Fruit fly (Drosophila melanogaster) whole organism, embryonic: ENCODE data around the gene CG9288.

Experiments used
- Adf1 ChIP-seq: fragments of 200-800 bp; sonication (Bioruptor generic); IDR thresholded peaks from 2 replicates; pipeline ENCODE4 v1.3.6; 2022; ENCODE audit warnings: missing biosample characterization, missing genetic modification characterization
- Antp ChIP-seq: fragments of 200-800 bp; sonication (Bioruptor generic); optimal IDR thresholded peaks from 3 replicates; lab custom pipeline; 2016; ENCODE audit warnings: missing biosample characterization, missing genetic modification characterization
- Atf6 ChIP-seq: fragments of 200-800 bp; sonication (Bioruptor generic); IDR thresholded peaks from 2 replicates; pipeline ENCODE4 v1.3.6; 2022; ENCODE audit warnings: missing biosample characterization, missing genetic modification characterization
- CG10274 ChIP-seq: fragments of 200-800 bp; sonication (Bioruptor generic); optimal IDR thresholded peaks from 3 replicates; lab custom pipeline; 2017; ENCODE audit warnings: missing biosample characterization, mild to moderate bottlenecking, missing genetic modification characterization
- CG11504 ChIP-seq: fragments of 200-800 bp; sonication (Bioruptor generic); optimal IDR thresholded peaks from 3 replicates; lab custom pipeline; 2019; ENCODE audit warnings: missing biosample characterization, mild to moderate bottlenecking, missing genetic modification characterization, moderate library complexity
- CG16813 ChIP-seq: fragments of 200-800 bp; sonication (Bioruptor generic); IDR thresholded peaks from 3 replicates; pipeline ENCODE4 v1.3.6; 2022; ENCODE audit warnings: missing biosample characterization, missing genetic modification characterization; ENCODE audit not compliant: partially characterized antibody
- CG1832 ChIP-seq: fragments of 200-800 bp; sonication (Bioruptor generic); optimal IDR thresholded peaks from 2 replicates; lab custom pipeline; 2017; ENCODE audit warnings: missing biosample characterization, mild to moderate bottlenecking, missing genetic modification characterization, inconsistent platforms
- CG2129 ChIP-seq: fragments of 200-800 bp; sonication (Bioruptor generic); IDR thresholded peaks from 2 replicates; pipeline ENCODE4 v1.3.6; 2022; ENCODE audit warnings: missing biosample characterization, missing genetic modification characterization; ENCODE audit not compliant: partially characterized antibody
- CG3163 ChIP-seq: fragments of 200-800 bp; sonication (Bioruptor generic); optimal IDR thresholded peaks from 3 replicates; lab custom pipeline; 2016; ENCODE audit warnings: missing biosample characterization, missing genetic modification characterization
- CG3281 ChIP-seq: fragments of 200-800 bp; sonication (Bioruptor generic); optimal IDR thresholded peaks from 3 replicates; lab custom pipeline; 2017; ENCODE audit warnings: missing biosample characterization, mild to moderate bottlenecking, missing genetic modification characterization
- CG33213 ChIP-seq: fragments of 200-800 bp; sonication (Bioruptor generic); optimal IDR thresholded peaks from 3 replicates; lab custom pipeline; 2016; ENCODE audit warnings: missing biosample characterization, missing genetic modification characterization
- CG33557 ChIP-seq: fragments of 200-800 bp; sonication (Bioruptor generic); optimal IDR thresholded peaks from 2 replicates; lab custom pipeline; 2019; ENCODE audit warnings: missing biosample characterization, mild to moderate bottlenecking, missing genetic modification characterization, moderate library complexity
- CG3847 ChIP-seq: fragments of 200-800 bp; sonication (Bioruptor generic); IDR thresholded peaks from 2 replicates; pipeline ENCODE4 v1.3.6; 2022; ENCODE audit warnings: missing biosample characterization, missing genetic modification characterization
- CG4730 ChIP-seq: fragments of 200-800 bp; sonication (Bioruptor generic); IDR thresholded peaks from 2 replicates; pipeline ENCODE4 v1.3.6; 2022; ENCODE audit warnings: missing biosample characterization, missing genetic modification characterization
- CG6175 ChIP-seq: fragments of 200-800 bp; sonication (Bioruptor generic); IDR thresholded peaks from 3 replicates; pipeline ENCODE4 v1.3.6; 2022; ENCODE audit warnings: missing biosample characterization, missing genetic modification characterization
- CG6254 ChIP-seq: fragments of 200-800 bp; sonication (Bioruptor generic); optimal IDR thresholded peaks from 3 replicates; lab custom pipeline; 2017; ENCODE audit warnings: mild to moderate bottlenecking, missing biosample characterization, missing genetic modification reagents, missing genetic modification characterization
- CG7786 ChIP-seq: fragments of 200-800 bp; sonication (Bioruptor generic); optimal IDR thresholded peaks from 2 replicates; lab custom pipeline; 2016; ENCODE audit warnings: missing biosample characterization, missing genetic modification characterization
- CG9609 ChIP-seq: fragments of 200-800 bp; sonication (Bioruptor generic); optimal IDR thresholded peaks from 3 replicates; lab custom pipeline; 2016; ENCODE audit warnings: missing biosample characterization, missing genetic modification characterization
- E2f2 ChIP-seq: fragments of 200-800 bp; sonication (Bioruptor generic); IDR thresholded peaks from 2 replicates; pipeline ENCODE4 v1.3.6; 2022; ENCODE audit warnings: missing biosample characterization, missing genetic modification characterization
- Gug ChIP-seq: fragments of 200-800 bp; sonication (Bioruptor generic); IDR thresholded peaks from 4 replicates; pipeline ENCODE4 v1.3.6; 2022; ENCODE audit warnings: missing biosample characterization, missing genetic modification characterization
- H2.0 ChIP-seq: fragments of 200-800 bp; sonication (Bioruptor generic); IDR thresholded peaks from 2 replicates; pipeline ENCODE4 v1.3.6; 2022; ENCODE audit warnings: missing biosample characterization, missing genetic modification characterization
- Hand ChIP-seq: fragments of 200-800 bp; sonication (Bioruptor generic); optimal IDR thresholded peaks from 2 replicates; lab custom pipeline; 2017; ENCODE audit warnings: mild to moderate bottlenecking, missing biosample characterization, missing genetic modification reagents, missing genetic modification characterization
- MESR4 ChIP-seq: fragments of 200-800 bp; sonication (Bioruptor generic); optimal IDR thresholded peaks from 2 replicates; lab custom pipeline; 2018; ENCODE audit warnings: missing biosample characterization, mild to moderate bottlenecking, missing genetic modification characterization, moderate library complexity
- Nf-YC ChIP-seq: fragments of 200-800 bp; optimal IDR thresholded peaks from 3 replicates; lab custom pipeline; 2019; ENCODE audit warnings: missing biosample characterization, mild to moderate bottlenecking, missing genetic modification characterization, moderate library complexity
- Poxn ChIP-seq: fragments of 200-800 bp; sonication (Bioruptor generic); IDR thresholded peaks from 2 replicates; pipeline ENCODE4 v1.3.6; 2022; ENCODE audit warnings: missing biosample characterization, missing genetic modification characterization
- Taf1 ChIP-seq: fragments of 200-800 bp; sonication (Bioruptor generic); IDR thresholded peaks from 2 replicates; pipeline ENCODE4 v1.3.6; 2022; ENCODE audit warnings: missing biosample characterization, missing genetic modification characterization
- Vsx1 ChIP-seq: fragments of 200-800 bp; sonication (Bioruptor generic); optimal IDR thresholded peaks from 2 replicates; lab custom pipeline; 2017; ENCODE audit warnings: missing biosample characterization, mild to moderate bottlenecking, missing genetic modification characterization, missing genetic modification reagents
- ac ChIP-seq: fragments of 200-800 bp; sonication (Bioruptor generic); optimal IDR thresholded peaks from 3 replicates; lab custom pipeline; 2017; ENCODE audit warnings: missing biosample characterization, mild to moderate bottlenecking, missing genetic modification characterization
- bab2 ChIP-seq: fragments of 200-800 bp; sonication (Bioruptor generic); optimal IDR thresholded peaks from 2 replicates; lab custom pipeline; 2016; ENCODE audit warnings: missing biosample characterization, missing genetic modification characterization
- bbx ChIP-seq: fragments of 200-800 bp; sonication (Bioruptor generic); IDR thresholded peaks from 2 replicates; pipeline ENCODE4 v1.3.6; 2022; ENCODE audit warnings: missing biosample characterization, missing genetic modification characterization; ENCODE audit not compliant: partially characterized antibody
- bsh ChIP-seq, 2 experiments: fragments of 200-800 bp; sonication (Bioruptor generic); optimal IDR thresholded peaks; 2 replicates each; lab custom pipeline; 2017 to 2018; ENCODE audit warnings: mild to moderate bottlenecking in 2 of 2, missing biosample characterization in 2 of 2, missing genetic modification characterization in 2 of 2, moderate library complexity in 1 of 2
- crc ChIP-seq: fragments of 200-800 bp; sonication (Bioruptor generic); optimal IDR thresholded peaks from 2 replicates; lab custom pipeline; 2016; ENCODE audit warnings: missing biosample characterization, missing genetic modification characterization
- danr ChIP-seq: fragments of 200-800 bp; sonication (Bioruptor generic); IDR thresholded peaks from 2 replicates; pipeline ENCODE4 v1.3.6; 2022; ENCODE audit warnings: missing biosample characterization, missing genetic modification characterization
- dmrt11E ChIP-seq: fragments of 200-800 bp; sonication (Bioruptor generic); optimal IDR thresholded peaks from 3 replicates; lab custom pipeline; 2018; ENCODE audit warnings: missing biosample characterization, mild to moderate bottlenecking, missing genetic modification characterization, moderate library complexity
- grau ChIP-seq: fragments of 200-800 bp; optimal IDR thresholded peaks from 3 replicates; lab custom pipeline; 2019; ENCODE audit warnings: missing biosample characterization, mild to moderate bottlenecking, missing genetic modification characterization, moderate library complexity
- grn ChIP-seq: fragments of 200-800 bp; sonication (Bioruptor generic); optimal IDR thresholded peaks from 3 replicates; lab custom pipeline; 2017; ENCODE audit warnings: missing biosample characterization, missing genetic modification characterization
- gsb-n ChIP-seq: fragments of 200-800 bp; sonication (Bioruptor generic); optimal IDR thresholded peaks from 3 replicates; lab custom pipeline; 2018; ENCODE audit warnings: missing biosample characterization, mild to moderate bottlenecking, missing genetic modification characterization
- lola ChIP-seq, 3 experiments: fragments of >200 bp in 2 of 3; fragments of 200-800 bp in 1 of 3; sonication (Bioruptor generic) in 1 of 3; optimal IDR thresholded peaks; 2 replicates each; lab custom pipeline; 2017 to 2019; ENCODE audit warnings: missing biosample characterization in 3 of 3, missing genetic modification characterization in 3 of 3, mild to moderate bottlenecking in 1 of 3, moderate library complexity in 1 of 3
- lov ChIP-seq, 2 experiments: fragments of 200-800 bp in 1 of 2; fragments of >200 bp in 1 of 2; sonication (Bioruptor generic) in 1 of 2; IDR thresholded peaks in 1 of 2; optimal IDR thresholded peaks in 1 of 2; 2 replicates in 1 of 2; 3 replicates in 1 of 2; pipeline versions ENCODE4 v1.3.6 to Lab custom; 2017 to 2022; ENCODE audit warnings: missing biosample characterization in 1 of 2, missing genetic modification characterization in 1 of 2
- mam ChIP-seq: fragments of 200-800 bp; sonication (Bioruptor generic); optimal IDR thresholded peaks from 3 replicates; lab custom pipeline; 2016; ENCODE audit warnings: missing biosample characterization, missing genetic modification characterization
- mirr ChIP-seq: fragments of 200-800 bp; sonication (Bioruptor generic); optimal IDR thresholded peaks from 3 replicates; lab custom pipeline; 2018; ENCODE audit warnings: missing biosample characterization, mild to moderate bottlenecking, missing genetic modification characterization
- nerfin-2 ChIP-seq: fragments of 200-800 bp; sonication (Bioruptor generic); IDR thresholded peaks from 2 replicates; pipeline ENCODE4 v1.3.6; 2022; ENCODE audit warnings: missing biosample characterization, missing genetic modification characterization; ENCODE audit not compliant: partially characterized antibody
- onecut ChIP-seq: fragments of 200-800 bp; sonication (Bioruptor generic); IDR thresholded peaks from 2 replicates; pipeline ENCODE4 v1.3.6; 2022; ENCODE audit warnings: missing biosample characterization, missing genetic modification characterization
- org-1 ChIP-seq: fragments of 200-800 bp; sonication (Bioruptor generic); optimal IDR thresholded peaks from 2 replicates; lab custom pipeline; 2017; ENCODE audit warnings: missing biosample characterization, missing genetic modification characterization
- pnt ChIP-seq: fragments of 200-800 bp; sonication (Bioruptor generic); optimal IDR thresholded peaks from 3 replicates; lab custom pipeline; 2016; ENCODE audit warnings: missing biosample characterization, missing genetic modification characterization
- sd ChIP-seq: fragments of 200-800 bp; sonication (Bioruptor generic); optimal IDR thresholded peaks from 3 replicates; lab custom pipeline; 2018; ENCODE audit warnings: missing biosample characterization, mild to moderate bottlenecking, missing genetic modification characterization, moderate library complexity
- stwl ChIP-seq: fragments of 200-800 bp; sonication (Bioruptor generic); optimal IDR thresholded peaks from 3 replicates; lab custom pipeline; 2018; ENCODE audit warnings: missing biosample characterization, mild to moderate bottlenecking, missing genetic modification characterization, moderate library complexity
- trem ChIP-seq: fragments of 200-800 bp; optimal IDR thresholded peaks from 3 replicates; lab custom pipeline; 2019; ENCODE audit warnings: missing biosample characterization, mild to moderate bottlenecking, missing genetic modification characterization, moderate library complexity
- vfl ChIP-seq: fragments of 200-800 bp; sonication (Bioruptor generic); optimal IDR thresholded peaks from 2 replicates; lab custom pipeline; 2016; ENCODE audit warnings: missing biosample characterization, missing genetic modification characterization

The CG9288 gene

dm6 chr3R:13802057-13802817 lies 22.8 kb downstream of the CG9288 start (continued):
- TF ChIP-seq Nf-YC (tag; lab: Kevin White, UChicago) = no peak
- no peak for TF ChIP-seq CG33557 (GFP tag; lab: Kevin White, UChicago)
- TF ChIP-seq danr (GFP tag; lab: Robert Waterston, UW) = no peak
- TF ChIP-seq CG3163 (GFP tag; lab: Kevin White, UChicago) = no peak
- TF ChIP-seq bbx = no peak
- peak; percentile 50 for TF ChIP-seq mirr (GFP tag; lab: Kevin White, UChicago)
- no peak for TF ChIP-seq stwl (tag; lab: Kevin White, UChicago)
- peak; percentile 45 for TF ChIP-seq Hand (GFP tag; lab: Kevin White, UChicago)
- TF ChIP-seq CG6175 (GFP tag; lab: Robert Waterston, UW) = no peak
- no peak for TF ChIP-seq lola (GFP tag; optimal IDR thresholded peaks at IDR 0.05; lab: Kevin White, UChicago)
- TF ChIP-seq pnt = no peak
- TF ChIP-seq dmrt11E = no peak
- TF ChIP-seq CG11504 = peak; percentile 41
- TF ChIP-seq CG9609 = no peak
- no peak for TF ChIP-seq MESR4 (GFP tag; lab: Kevin White, UChicago)
- no peak for TF ChIP-seq CG7786
- TF ChIP-seq CG4730 (GFP tag; lab: Robert Waterston, UW) = no peak
- TF ChIP-seq lov (optimal IDR thresholded peaks at IDR 0.05; lab: Kevin White, UChicago) = no peak
- no peak for TF ChIP-seq lov (GFP tag; IDR thresholded peaks at IDR 0.05; lab: Robert Waterston, UW)
- TF ChIP-seq Vsx1 = no peak
- TF ChIP-seq org-1 = no peak
- no peak for TF ChIP-seq trem
- TF ChIP-seq Poxn (GFP tag; lab: Robert Waterston, UW) = no peak
- no peak for TF ChIP-seq Taf1 (GFP tag; lab: Robert Waterston, UW)
- TF ChIP-seq Adf1 (GFP tag; lab: Robert Waterston, UW) = no peak
- no peak for TF ChIP-seq gsb-n
- TF ChIP-seq crc (GFP tag; lab: Kevin White, UChicago) = no peak
- no peak for TF ChIP-seq grn (GFP tag; lab: Kevin White, UChicago)
- TF ChIP-seq Atf6 = no peak
- TF ChIP-seq CG6254 = no peak
- TF ChIP-seq mam (GFP tag; lab: Kevin White, UChicago) = no peak
- no peak for TF ChIP-seq vfl
- TF ChIP-seq CG2129 (GFP tag; lab: Robert Waterston, UW) = no peak
- peak; percentile 25 for TF ChIP-seq CG3281 (GFP tag; lab: Kevin White, UChicago)
- no peak for TF ChIP-seq Gug (GFP tag; lab: Robert Waterston, UW)
- peak; percentile 100 for TF ChIP-seq sd (tag; lab: Kevin White, UChicago)
- TF ChIP-seq bsh (GFP tag; optimal IDR thresholded peaks at IDR 0.05; lab: Kevin White, UChicago) = no peak
- TF ChIP-seq CG1832 (GFP tag; lab: Kevin White, UChicago) = no peak
- TF ChIP-seq bab2 (GFP tag; lab: Kevin White, UChicago) = no peak
- no peak for TF ChIP-seq nerfin-2
- TF ChIP-seq ac (GFP tag; lab: Kevin White, UChicago) = no peak
- peak; percentile 97 for TF ChIP-seq onecut (GFP tag; lab: Robert Waterston, UW)
- TF ChIP-seq CG3847 (GFP tag; lab: Robert Waterston, UW) = no peak
- TF ChIP-seq CG33213 (GFP tag; lab: Kevin White, UChicago) = no peak
- no peak for TF ChIP-seq Antp (GFP tag; lab: Kevin White, UChicago)
- no peak for TF ChIP-seq E2f2 (GFP tag; lab: Robert Waterston, UW)
- TF ChIP-seq H2.0 (GFP tag; lab: Robert Waterston, UW) = no peak
- no peak for TF ChIP-seq grau (tag; lab: Kevin White, UChicago)
- no peak for TF ChIP-seq CG10274
- no peak for TF ChIP-seq CG16813
